Worm (Caenorhabditis elegans): ENCODE data around the gene C53A3.1.

- TF ChIP-seq pax-3 (tag; optimal IDR thresholded peaks at IDR 0.05) (no peak), ama-1 (optimal IDR thresholded peaks at IDR 0.05) (no peak), unc-62 (GFP tag; optimal IDR thresholded peaks at IDR 0.05) (no peak), nhr-237 (tag; optimal IDR thresholded peaks at IDR 0.05) (no peak), dsc-1 (tag; optimal IDR thresholded peaks at IDR 0.05) (no peak), nhr-11 (tag; optimal IDR thresholded peaks at IDR 0.05) (no peak), snu-23 (GFP tag; optimal IDR thresholded peaks at IDR 0.05) (no peak), F16B12.6 (tag; optimal IDR thresholded peaks at IDR 0.05) (no peak), ceh-82 (tag; optimal IDR thresholded peaks at IDR 0.05) (no peak), lir-3 (tag; optimal IDR thresholded peaks at IDR 0.05; ENCODE audit: poor library complexity) (no peak), lsy-2 (tag; optimal IDR thresholded peaks at IDR 0.05) (no peak), ces-1 (GFP tag; optimal IDR thresholded peaks at IDR 0.05) (no peak)
These were observed 1.3 kb downstream of the C53A3.1 start, which contains the start of gene C53A3.4 for ce11 chrV:5758780-5759179.

Measured in whole organism, L1 larva.